Worm (Caenorhabditis elegans) whole organism, L1 larva: ENCODE data around the gene F26F12.5.

Source experiments
- ama-1 ChIP-seq: fragments of 150-350 bp; optimal IDR thresholded peaks from 2 replicates; lab custom pipeline; 2014
- blmp-1 ChIP-seq: fragments of 150-350 bp; optimal IDR thresholded peaks from 2 replicates; lab custom pipeline; 2014; ENCODE audit warnings: missing biosample characterization, missing genetic modification characterization
- ceh-82 ChIP-seq, 3 experiments: fragments of 150-350 bp in 1 of 3; sonication (generic microtip) in 2 of 3; optimal IDR thresholded peaks; 2 replicates each; lab custom pipeline; 2014 to 2017; ENCODE audit warnings: missing biosample characterization in 3 of 3, missing genetic modification characterization in 3 of 3
- fkh-10 ChIP-seq: sonication (generic microtip); optimal IDR thresholded peaks from 2 replicates; lab custom pipeline; 2017; ENCODE audit warnings: missing biosample characterization, missing genetic modification reagents, missing genetic modification characterization
- lin-13 ChIP-seq: fragments of 150-350 bp; optimal IDR thresholded peaks from 2 replicates; lab custom pipeline; 2014; ENCODE audit warnings: missing biosample characterization, missing genetic modification reagents, missing genetic modification characterization
- lin-15B ChIP-seq: fragments of 150-350 bp; sonication (generic microtip); optimal IDR thresholded peaks from 3 replicates; lab custom pipeline; 2014; ENCODE audit warnings: missing biosample characterization, missing genetic modification characterization
- tbx-2 ChIP-seq: sonication (generic microtip); optimal IDR thresholded peaks from 2 replicates; lab custom pipeline; 2016; ENCODE audit warnings: missing genetic modification characterization, missing compliant biosample characterization
- ztf-4 ChIP-seq: fragments of 150-350 bp; optimal IDR thresholded peaks from 2 replicates; lab custom pipeline; 2014; ENCODE audit warnings: missing biosample characterization, missing genetic modification characterization

DNA sequence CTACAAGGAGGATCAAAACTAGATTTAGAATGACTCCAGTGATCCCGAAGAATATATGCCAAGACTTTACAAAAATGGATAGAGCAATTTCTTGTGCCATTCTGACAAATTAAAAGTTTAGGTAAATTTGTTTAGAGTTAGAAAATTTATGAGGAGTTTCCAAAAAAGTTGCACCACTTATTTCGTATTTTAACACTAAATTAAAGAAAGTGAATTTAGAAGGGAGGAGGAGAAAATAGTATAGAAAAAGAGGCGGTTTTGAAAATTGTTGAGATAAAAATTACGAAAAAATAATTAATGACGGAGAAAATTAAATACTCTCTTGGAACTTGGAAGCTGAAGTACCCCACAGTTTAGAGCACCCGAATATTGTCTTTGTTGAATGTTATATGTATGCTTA lies 41.3 kb upstream of the F26F12.5 start, which contains the start of gene srd-15:
- TF ChIP-seq lin-15B (no peak), blmp-1 (no peak), fkh-10 (GFP tag; lab: Kevin White, UChicago) (no peak), tbx-2 (no peak), ztf-4 (tag; lab: Kevin White, UChicago) (no peak), ceh-82 (tag; optimal IDR thresholded peaks at IDR 0.05; lab: Kevin White, UChicago) (no peak), lin-13 (GFP tag; lab: Kevin White, UChicago) (no peak), ama-1 (lab: Kevin White, UChicago) (no peak)
